Worm (Caenorhabditis elegans): Measurements from ENCODE around the gene C18E9.9.

Gene C18E9.9

DNA sequence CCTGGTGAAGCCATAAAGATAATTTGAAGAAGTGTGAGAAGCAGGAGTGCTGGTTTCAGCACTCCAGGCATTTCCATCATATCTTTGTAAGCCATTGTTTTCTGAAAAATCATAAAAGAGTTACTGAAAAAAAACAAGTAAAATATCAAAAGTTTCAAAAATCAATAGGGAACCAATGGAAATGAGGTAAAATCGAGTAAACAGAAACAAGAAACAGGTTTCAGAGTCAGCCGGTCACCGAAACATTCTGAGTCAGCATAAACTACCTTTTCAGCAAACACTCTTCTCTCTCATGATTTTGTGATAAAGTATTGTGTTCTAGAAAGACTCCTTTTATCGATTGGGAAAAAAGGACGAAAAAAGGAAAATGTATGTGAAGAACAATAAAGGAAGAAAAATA is at the start of gene C18E9.9:
Gene C18E9.9 (minus strand): TSS at position 101 of the 400 bp plus-strand sequence.
- TF ChIP-seq zip-11 (GFP tag; IDR thresholded peaks at IDR 0.05) (no peak), T26A8.4 (GFP tag; IDR thresholded peaks at IDR 0.05) (no peak), ces-1 (GFP tag; optimal IDR thresholded peaks at IDR 0.05) (no peak), nhr-28 (tag; optimal IDR thresholded peaks at IDR 0.05) (peak; percentile 3), aha-1 (tag) (no peak), dve-1 (tag; optimal IDR thresholded peaks at IDR 0.05; ENCODE audit: insufficient read depth) (peak; percentile 17), daf-16 (GFP tag; optimal IDR thresholded peaks at IDR 0.05) (no peak), daf-16 (tag; optimal IDR thresholded peaks at IDR 0.05) (peak; percentile 38), hlh-11 (tag; optimal IDR thresholded peaks at IDR 0.05) (peak; percentile 20), nhr-77 (tag; optimal IDR thresholded peaks at IDR 0.05) (peak; percentile 0)

DNA sequence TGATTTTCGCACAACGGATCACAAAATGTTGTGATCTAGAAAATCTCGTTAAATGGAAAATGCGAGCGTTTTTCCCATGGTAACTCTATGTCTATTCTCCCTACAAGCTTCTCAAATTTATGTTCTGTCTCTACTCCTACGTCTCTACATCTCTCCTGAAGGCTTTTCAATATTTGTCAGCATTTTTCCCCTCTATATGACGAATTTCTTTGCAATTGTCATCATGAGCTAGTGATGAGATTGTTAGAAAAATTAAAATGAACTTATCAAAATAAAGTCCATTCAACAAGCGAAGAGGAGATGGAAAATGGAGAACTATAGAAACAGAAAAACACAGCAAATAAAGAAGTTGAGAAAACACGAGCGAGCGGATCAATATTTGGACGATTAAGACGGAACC is 49.4 kb upstream of the C18E9.9 start:
- TF ChIP-seq lsy-2 (tag; optimal IDR thresholded peaks at IDR 0.05), result no peak
- peak; percentile 23 for TF ChIP-seq pqm-1 (tag; optimal IDR thresholded peaks at IDR 0.05)
- TF ChIP-seq ztf-7 (tag; optimal IDR thresholded peaks at IDR 0.05), result no peak
- no peak for TF ChIP-seq R02D3.7 (tag; optimal IDR thresholded peaks at IDR 0.05)
- no peak for TF ChIP-seq hif-1 (tag; optimal IDR thresholded peaks at IDR 0.05)
- no peak for TF ChIP-seq daf-16 (GFP tag; optimal IDR thresholded peaks at IDR 0.05)
- TF ChIP-seq daf-16 (tag; optimal IDR thresholded peaks at IDR 0.05), result peak; percentile 31
- TF ChIP-seq ctbp-1 (GFP tag; IDR thresholded peaks at IDR 0.05), result no peak
- TF ChIP-seq mxl-3 (GFP tag; optimal IDR thresholded peaks at IDR 0.05), result no peak

- TF ChIP-seq daf-16 (GFP tag; optimal IDR thresholded peaks at IDR 0.05) (no peak), daf-16 (tag; optimal IDR thresholded peaks at IDR 0.05) (no peak), hlh-11 (tag; optimal IDR thresholded peaks at IDR 0.05) (no peak), sdz-12 (GFP tag; optimal IDR thresholded peaks at IDR 0.05) (no peak), ceh-82 (tag; optimal IDR thresholded peaks at IDR 0.05) (no peak), mxl-3 (GFP tag; optimal IDR thresholded peaks at IDR 0.05) (no peak), nhr-48 (tag; optimal IDR thresholded peaks at IDR 0.05) (no peak), dmd-8 (GFP tag; IDR thresholded peaks at IDR 0.05) (no peak), mxl-2 (GFP tag; conservative IDR thresholded peaks at IDR 0.05) (no peak), T20F7.1 (GFP tag; optimal IDR thresholded peaks at IDR 0.05) (no peak), hmg-1.1 (GFP tag; IDR thresholded peaks at IDR 0.05) (no peak), ZK337.2 (GFP tag; IDR thresholded peaks at IDR 0.05) (no peak), nhr-28 (tag; optimal IDR thresholded peaks at IDR 0.05) (no peak), pha-4 (GFP tag; IDR thresholded peaks at IDR 0.05) (no peak), pha-4 (tag; optimal IDR thresholded peaks at IDR 0.05) (no peak), F44E2.7 (GFP tag; IDR thresholded peaks at IDR 0.05) (no peak), hif-1 (tag; optimal IDR thresholded peaks at IDR 0.05) (no peak), rbr-2 (tag; optimal IDR thresholded peaks at IDR 0.05) (no peak), lin-13 (GFP tag; optimal IDR thresholded peaks at IDR 0.05) (no peak), arid-1 (GFP tag; conservative IDR thresholded peaks at IDR 0.05) (no peak)
These were observed 48.9 kb upstream of the C18E9.9 start, which contains the start of gene gcs-1 for ce11 chrII:9038201-9038600. Gene gcs-1, minus strand, starts transcription at chrII:9038301.

DNA sequence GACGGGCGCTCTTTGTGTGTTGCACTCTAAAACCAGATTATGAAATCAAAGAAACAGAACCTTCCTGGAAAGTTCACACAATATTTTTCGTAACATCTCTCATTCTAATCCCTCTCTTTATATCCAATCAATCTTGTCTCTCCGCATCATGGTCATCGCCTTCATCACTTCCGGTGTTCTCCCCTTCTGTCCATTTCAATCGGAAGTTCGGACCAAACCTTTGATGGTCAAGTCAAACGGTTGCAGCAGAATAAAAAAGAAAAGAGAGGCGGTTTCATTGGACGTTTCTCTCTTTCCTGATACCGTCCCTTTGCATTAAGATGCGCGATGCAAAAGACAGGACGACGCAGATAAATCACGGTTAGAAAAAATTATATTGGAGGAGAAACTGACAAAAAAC is 43.7 kb upstream of the C18E9.9 start:
- peak; percentile 31 for TF ChIP-seq hlh-11 (tag; optimal IDR thresholded peaks at IDR 0.05)
- no peak for TF ChIP-seq lsy-2 (tag; optimal IDR thresholded peaks at IDR 0.05)
- TF ChIP-seq aha-1 (tag), result peak; percentile 24
- no peak for TF ChIP-seq Y105C5A.15 (GFP tag; IDR thresholded peaks at IDR 0.05)
- TF ChIP-seq nhr-28 (tag; optimal IDR thresholded peaks at IDR 0.05), result peak; percentile 51

DNA sequence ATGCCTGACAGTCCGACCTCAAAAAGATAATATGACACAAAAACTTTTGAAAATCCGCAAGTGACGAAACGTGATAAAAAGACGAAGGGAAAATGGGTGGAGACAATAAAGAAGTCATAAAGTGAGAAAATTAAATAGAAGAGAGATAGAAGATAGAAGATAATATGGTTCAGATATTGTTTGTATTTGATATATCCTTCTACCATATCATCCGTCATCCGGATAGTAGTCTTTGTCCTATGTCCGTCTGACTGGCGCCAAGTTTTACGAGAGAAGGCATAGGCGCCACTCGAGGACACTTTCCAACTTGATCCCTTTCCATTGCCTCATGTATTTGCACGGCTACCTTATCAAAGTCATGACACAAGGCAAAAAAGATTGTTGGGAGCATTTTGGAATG is 42.5 kb upstream of the C18E9.9 start:
- peak; percentile 1 for TF ChIP-seq hlh-30 (tag; optimal IDR thresholded peaks at IDR 0.05; ENCODE audit: insufficient read depth)
- TF ChIP-seq unc-62 (GFP tag; optimal IDR thresholded peaks at IDR 0.05 in 1 of 2), result peak in 1 of 2 experiments; percentile 81
- TF ChIP-seq unc-62 (tag; optimal IDR thresholded peaks at IDR 0.05), result no peak
- no peak for TF ChIP-seq unc-130 (GFP tag; optimal IDR thresholded peaks at IDR 0.05)
